Worm (Caenorhabditis elegans) whole organism, L1 larva: ENCODE measurements around the gene cky-1.

Source experiments
- C34B4.2 ChIP-seq: sonication (generic microtip); optimal IDR thresholded peaks from 2 replicates; lab custom pipeline; 2017; ENCODE audit warnings: mild to moderate bottlenecking, missing genetic modification characterization, missing compliant biosample characterization
- Y116A8C.19 ChIP-seq: sonication (generic microtip); optimal IDR thresholded peaks from 2 replicates; lab custom pipeline; 2016; ENCODE audit warnings: missing compliant biosample characterization, missing genetic modification characterization, borderline replicate concordance
- alr-1 ChIP-seq: fragments of 200-800 bp; sonication (Bioruptor generic); optimal IDR thresholded peaks from 2 replicates; lab custom pipeline; 2018; ENCODE audit warnings: borderline replicate concordance, mild to moderate bottlenecking, missing genetic modification characterization, missing compliant biosample characterization
- blmp-1 ChIP-seq: fragments of 150-350 bp; optimal IDR thresholded peaks from 2 replicates; lab custom pipeline; 2014; ENCODE audit warnings: missing biosample characterization, missing genetic modification characterization
- ceh-8 ChIP-seq: fragments of 200-800 bp; sonication (Bioruptor generic); optimal IDR thresholded peaks from 2 replicates; lab custom pipeline; 2018; ENCODE audit warnings: mild to moderate bottlenecking, missing genetic modification characterization, moderate library complexity, missing compliant biosample characterization
- ceh-82 ChIP-seq, 3 experiments: fragments of 150-350 bp in 1 of 3; sonication (generic microtip) in 2 of 3; optimal IDR thresholded peaks; 2 replicates each; lab custom pipeline; 2014 to 2017; ENCODE audit warnings: missing biosample characterization in 3 of 3, missing genetic modification characterization in 3 of 3
- ceh-88 ChIP-seq: fragments of 200-800 bp; sonication (Bioruptor generic); IDR thresholded peaks from 2 replicates; pipeline ENCODE4 v1.3.6; 2022; ENCODE audit warnings: missing genetic modification characterization, missing compliant biosample characterization
- ces-1 ChIP-seq: fragments of 150-350 bp; optimal IDR thresholded peaks from 2 replicates; lab custom pipeline; 2014; ENCODE audit warnings: missing biosample characterization, missing genetic modification reagents, missing genetic modification characterization
- dsc-1 ChIP-seq: sonication (generic microtip); optimal IDR thresholded peaks from 2 replicates; lab custom pipeline; 2016; ENCODE audit warnings: mild to moderate bottlenecking, missing genetic modification characterization, missing compliant biosample characterization
- efl-1 ChIP-seq, 4 experiments: fragments of 150-350 bp; optimal IDR thresholded peaks in 3 of 4; peaks in 1 of 4; 1 replicate in 1 of 4; 2 replicates in 3 of 4; lab custom pipeline; 2014; ENCODE audit warnings: missing biosample characterization in 2 of 4, missing genetic modification characterization in 2 of 4, missing genetic modification reagents in 2 of 4
- egl-27 ChIP-seq, 2 experiments: fragments of 150-350 bp in 1 of 2; sonication (generic microtip); optimal IDR thresholded peaks; 3 replicates each; lab custom pipeline; 2017 to 2018; ENCODE audit warnings: missing biosample characterization in 2 of 2, missing genetic modification characterization in 2 of 2, missing genetic modification reagents in 2 of 2
- elt-2 ChIP-seq: sonication (generic microtip); optimal IDR thresholded peaks from 2 replicates; lab custom pipeline; 2016; ENCODE audit warnings: missing genetic modification characterization, mild to moderate bottlenecking, inconsistent platforms, missing compliant biosample characterization, missing genetic modification reagents
- elt-3 ChIP-seq, 6 experiments: fragments of 150-350 bp in 1 of 6; sonication (generic microtip); optimal IDR thresholded peaks; 2 replicates each; lab custom pipeline; 2017 to 2018; ENCODE audit warnings: missing biosample characterization in 6 of 6, missing genetic modification characterization in 6 of 6, inconsistent platforms in 1 of 6
- ets-5 ChIP-seq: fragments of 200-800 bp; sonication (Bioruptor generic); IDR thresholded peaks from 2 replicates; pipeline ENCODE4 v1.3.6; 2022; ENCODE audit warnings: missing genetic modification characterization, missing compliant biosample characterization
- fkh-4 ChIP-seq: sonication (generic microtip); optimal IDR thresholded peaks from 2 replicates; lab custom pipeline; 2016; ENCODE audit warnings: missing compliant biosample characterization, missing genetic modification characterization, borderline replicate concordance
- fos-1 ChIP-seq: fragments of 150-350 bp; optimal IDR thresholded peaks from 2 replicates; lab custom pipeline; 2014; ENCODE audit warnings: missing biosample characterization, missing genetic modification characterization
- grh-1 ChIP-seq: fragments of 200-800 bp; sonication (Bioruptor generic); IDR thresholded peaks from 2 replicates; pipeline ENCODE4 v1.3.6; 2022; ENCODE audit warnings: missing genetic modification reagents, missing genetic modification characterization, missing compliant biosample characterization
- hlh-17 ChIP-seq: fragments of 200-800 bp; sonication (Bioruptor generic); optimal IDR thresholded peaks from 2 replicates; lab custom pipeline; 2018; ENCODE audit warnings: missing genetic modification characterization, mild to moderate bottlenecking, missing compliant biosample characterization, moderate library complexity, borderline replicate concordance
- jun-1 ChIP-seq: fragments of 150-350 bp; optimal IDR thresholded peaks from 2 replicates; lab custom pipeline; 2014; ENCODE audit warnings: missing biosample characterization, missing genetic modification reagents, missing genetic modification characterization
- lin-13 ChIP-seq: fragments of 150-350 bp; optimal IDR thresholded peaks from 2 replicates; lab custom pipeline; 2014; ENCODE audit warnings: missing biosample characterization, missing genetic modification reagents, missing genetic modification characterization
- lin-14 ChIP-seq: fragments of 200-800 bp; sonication (Bioruptor generic); optimal IDR thresholded peaks from 2 replicates; lab custom pipeline; 2018; ENCODE audit warnings: mild to moderate bottlenecking, missing genetic modification characterization, moderate library complexity, missing compliant biosample characterization
- lir-3 ChIP-seq: sonication (generic microtip); optimal IDR thresholded peaks from 2 replicates; lab custom pipeline; 2016; ENCODE audit warnings: mild to moderate bottlenecking, missing genetic modification characterization, moderate library complexity, missing compliant biosample characterization; ENCODE audit not compliant: poor library complexity
- mab-9 ChIP-seq: fragments of 200-800 bp; sonication (Bioruptor generic); IDR thresholded peaks from 2 replicates; pipeline ENCODE4 v1.3.6; 2022; ENCODE audit warnings: missing genetic modification reagents, missing genetic modification characterization, missing compliant biosample characterization
- nhr-20 ChIP-seq: sonication (generic microtip); optimal IDR thresholded peaks from 2 replicates; lab custom pipeline; 2016; ENCODE audit warnings: mild to moderate bottlenecking, missing genetic modification characterization, missing compliant biosample characterization
- nhr-28 ChIP-seq: fragments of 150-350 bp; optimal IDR thresholded peaks from 2 replicates; lab custom pipeline; 2014; ENCODE audit warnings: missing biosample characterization, missing genetic modification characterization
- nhr-47 ChIP-seq: sonication (generic microtip); optimal IDR thresholded peaks from 2 replicates; lab custom pipeline; 2016; ENCODE audit warnings: mild to moderate bottlenecking, missing genetic modification characterization, moderate library complexity, missing compliant biosample characterization
- nhr-77 ChIP-seq: fragments of 150-350 bp; optimal IDR thresholded peaks from 2 replicates; lab custom pipeline; 2014; ENCODE audit warnings: missing biosample characterization, missing genetic modification characterization
- nhr-85 ChIP-seq: sonication (generic microtip); peaks from one replicate; lab custom pipeline; 2016; ENCODE audit warnings: missing genetic modification characterization, inconsistent platforms, missing compliant biosample characterization
- nhr-90 ChIP-seq: sonication (generic microtip); optimal IDR thresholded peaks from 2 replicates; lab custom pipeline; 2016; ENCODE audit warnings: mild to moderate bottlenecking, missing genetic modification characterization, missing compliant biosample characterization; ENCODE audit not compliant: poor library complexity
- pag-3 ChIP-seq: sonication (generic microtip); optimal IDR thresholded peaks from 2 replicates; lab custom pipeline; 2017; ENCODE audit warnings: missing genetic modification characterization, mild to moderate bottlenecking, missing compliant biosample characterization, antibody characterized with exemption, borderline replicate concordance; ENCODE audit not compliant: insufficient read depth
- pax-3 ChIP-seq: fragments of 200-800 bp; sonication (Bioruptor generic); optimal IDR thresholded peaks from 2 replicates; lab custom pipeline; 2018; ENCODE audit warnings: mild to moderate bottlenecking, missing genetic modification characterization, moderate library complexity, missing compliant biosample characterization
- pqm-1 ChIP-seq: sonication (generic microtip); optimal IDR thresholded peaks from 3 replicates; lab custom pipeline; 2017; ENCODE audit warnings: missing biosample characterization, missing genetic modification characterization
- snpc-4 ChIP-seq: fragments of 150-350 bp; optimal IDR thresholded peaks from 2 replicates; lab custom pipeline; 2014; ENCODE audit warnings: missing biosample characterization, missing genetic modification characterization
- snu-23 ChIP-seq: sonication (generic microtip); optimal IDR thresholded peaks from 2 replicates; lab custom pipeline; 2016; ENCODE audit warnings: missing genetic modification characterization, missing compliant biosample characterization
- sup-37 ChIP-seq: fragments of 200-800 bp; sonication (Bioruptor generic); optimal IDR thresholded peaks from 2 replicates; lab custom pipeline; 2018; ENCODE audit warnings: mild to moderate bottlenecking, missing genetic modification characterization, missing compliant biosample characterization
- swsn-7 ChIP-seq: sonication (generic microtip); optimal IDR thresholded peaks from 2 replicates; lab custom pipeline; 2016; ENCODE audit warnings: missing genetic modification characterization, missing compliant biosample characterization
- tbx-2 ChIP-seq: sonication (generic microtip); optimal IDR thresholded peaks from 2 replicates; lab custom pipeline; 2016; ENCODE audit warnings: missing genetic modification characterization, missing compliant biosample characterization
- tlp-1 ChIP-seq: fragments of 150-350 bp; optimal IDR thresholded peaks from 2 replicates; lab custom pipeline; 2014; ENCODE audit warnings: missing biosample characterization, missing genetic modification characterization
- unc-62 ChIP-seq: fragments of 150-350 bp; optimal IDR thresholded peaks from 2 replicates; lab custom pipeline; 2014; ENCODE audit warnings: missing biosample characterization, missing genetic modification reagents, missing genetic modification characterization
- xbp-1 ChIP-seq: sonication (generic microtip); optimal IDR thresholded peaks from 2 replicates; lab custom pipeline; 2016; ENCODE audit warnings: missing genetic modification characterization, missing compliant biosample characterization
- zag-1 ChIP-seq: fragments of 150-350 bp; optimal IDR thresholded peaks from 2 replicates; lab custom pipeline; 2014; ENCODE audit warnings: missing biosample characterization, missing genetic modification characterization
- zip-4 ChIP-seq: fragments of 200-800 bp; sonication (Bioruptor generic); optimal IDR thresholded peaks from 2 replicates; lab custom pipeline; 2018; ENCODE audit warnings: mild to moderate bottlenecking, missing genetic modification characterization, moderate library complexity, missing compliant biosample characterization
- ztf-11 ChIP-seq, 2 experiments: sonication (generic microtip); optimal IDR thresholded peaks; 2 replicates each; lab custom pipeline; 2016 to 2017; ENCODE audit warnings: missing genetic modification characterization in 2 of 2, missing biosample characterization in 1 of 2, missing compliant biosample characterization in 1 of 2

cky-1 gene

DNA sequence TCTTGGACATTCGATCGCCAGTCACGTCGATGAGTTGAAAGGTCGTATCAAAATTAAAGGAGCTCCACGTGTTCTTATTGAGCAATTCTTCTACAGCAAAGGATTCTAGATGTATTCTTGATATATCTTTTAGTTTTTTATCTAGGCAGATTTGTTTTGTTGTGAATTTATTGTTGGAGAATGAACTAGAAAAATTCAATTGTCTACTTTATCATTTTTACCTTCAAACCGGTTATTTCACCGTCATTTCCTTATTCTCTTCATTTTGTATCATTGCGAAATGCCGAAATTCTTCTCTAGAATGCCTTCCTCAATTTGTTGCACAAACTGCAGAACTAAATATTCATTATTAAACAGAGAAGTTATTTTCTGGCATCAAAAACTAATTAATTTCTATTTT lies 7.3 kb upstream of the cky-1 start, which contains the start of gene R11D1.10:
TSS of gene R11D1.10 (plus strand) at position 301 of the 400 bp plus-strand sequence.
- TF ChIP-seq efl-1 (optimal IDR thresholded peaks at IDR 0.05; lab: Kevin White, UChicago) (no peak), efl-1 (GFP tag; optimal IDR thresholded peaks at IDR 0.05 in 1 of 2; lab: Kevin White, UChicago) (peak in 1 of 2 experiments; percentile 70), unc-62 (no peak), jun-1 (tag; lab: Kevin White, UChicago) (no peak)
- TF ChIP-seq, all 84 proteins: peak for 1

- TF ChIP-seq nhr-85 (tag; lab: Kevin White, UChicago) (peak; percentile 69), pag-3 (tag; lab: Kevin White, UChicago) (no peak), elt-2 (peak; percentile 80), elt-3 (tag; optimal IDR thresholded peaks at IDR 0.05; lab: Kevin White, UChicago) (peak in 2 of 6 experiments; percentile 11 to 29), alr-1 (tag; lab: Kevin White, UChicago) (no peak), efl-1 (optimal IDR thresholded peaks at IDR 0.05; lab: Kevin White, UChicago) (no peak), efl-1 (GFP tag; optimal IDR thresholded peaks at IDR 0.05 in 1 of 2; lab: Kevin White, UChicago) (peak in 1 of 2 experiments; percentile 2), jun-1 (tag; lab: Kevin White, UChicago) (peak; percentile 45), Y116A8C.19 (tag; lab: Kevin White, UChicago) (no peak), nhr-20 (tag; lab: Kevin White, UChicago) (no peak), snu-23 (GFP tag; lab: Kevin White, UChicago) (no peak)
These were observed 3.8 kb upstream of the cky-1 start for ce11 chrV:12732734-12733133.

DNA sequence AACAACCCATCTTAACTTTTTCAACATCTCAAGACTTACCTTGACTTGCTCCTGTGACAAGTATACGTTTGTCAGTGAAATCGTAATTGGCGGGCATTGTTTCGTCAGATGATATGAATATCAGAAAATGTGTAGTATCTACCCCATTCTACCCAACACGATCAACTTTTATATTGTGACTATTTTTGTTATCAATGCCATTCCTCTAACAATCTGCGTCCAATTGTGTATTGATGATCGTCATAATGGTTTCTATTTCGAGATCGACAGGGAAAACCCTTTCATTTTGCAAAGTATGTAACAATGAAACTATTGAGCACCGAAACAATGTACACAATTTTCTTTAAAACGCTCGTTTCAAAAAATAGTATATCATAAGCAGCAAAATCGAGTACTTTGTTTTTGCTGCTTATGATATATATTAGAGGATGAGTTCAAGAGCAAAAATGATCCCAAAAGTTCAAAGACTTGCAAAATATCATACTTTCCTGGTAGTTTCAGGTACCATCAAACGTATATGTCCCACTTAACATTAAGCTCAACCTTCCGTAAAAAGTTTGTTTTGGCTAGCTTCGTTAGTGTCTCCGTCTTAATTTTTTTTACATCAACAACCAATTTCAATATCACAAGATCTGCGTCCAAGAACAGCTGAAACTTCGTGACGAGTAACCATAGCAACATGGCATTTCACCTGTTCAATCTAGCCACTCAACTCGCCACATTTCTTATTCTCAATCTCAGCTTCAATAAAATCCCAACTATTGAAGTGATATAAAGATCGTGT lies 2.8 kb upstream of the cky-1 start, which contains the start of the genes dhs-21 and xbx-9:
TSS of gene dhs-21 (minus strand) at position 181 of the 784 bp plus-strand sequence.
TSS of gene xbx-9 (plus strand) at position 734 of the 784 bp plus-strand sequence.
- TF ChIP-seq hlh-17 (no peak), blmp-1 (peak; percentile 48), C34B4.2 (tag; lab: Kevin White, UChicago) (no peak), ets-5 (GFP tag; lab: Robert Waterston, UW) (no peak), elt-3 (tag; optimal IDR thresholded peaks at IDR 0.05; lab: Kevin White, UChicago) (peak in 4 of 6 experiments; percentile 32 to 88 (median 74)), ceh-88 (GFP tag; lab: Robert Waterston, UW) (no peak), ceh-82 (tag; optimal IDR thresholded peaks at IDR 0.05; lab: Kevin White, UChicago) (no peak), pax-3 (tag; lab: Kevin White, UChicago) (no peak), lin-13 (no peak), nhr-77 (tag; lab: Kevin White, UChicago) (no peak), ceh-8 (GFP tag; lab: Kevin White, UChicago) (no peak), elt-2 (peak; percentile 60), swsn-7 (tag; lab: Kevin White, UChicago) (no peak), efl-1 (optimal IDR thresholded peaks at IDR 0.05; lab: Kevin White, UChicago) (no peak), efl-1 (GFP tag; optimal IDR thresholded peaks at IDR 0.05 in 1 of 2; lab: Kevin White, UChicago) (no peak), nhr-47 (tag; lab: Kevin White, UChicago) (no peak), ztf-11 (tag; optimal IDR thresholded peaks at IDR 0.05; lab: Kevin White, UChicago) (no peak), snpc-4 (tag; lab: Kevin White, UChicago) (no peak), zag-1 (tag; lab: Kevin White, UChicago) (no peak), pag-3 (tag; lab: Kevin White, UChicago) (no peak), nhr-90 (peak; percentile 7), mab-9 (GFP tag; lab: Robert Waterston, UW) (no peak), dsc-1 (tag; lab: Kevin White, UChicago) (no peak), lin-14 (peak; percentile 31), nhr-20 (tag; lab: Kevin White, UChicago) (peak; percentile 43), fos-1 (tag; lab: Kevin White, UChicago) (no peak), sup-37 (GFP tag; lab: Kevin White, UChicago) (no peak), egl-27 (tag; optimal IDR thresholded peaks at IDR 0.05; lab: Kevin White, UChicago) (no peak), tlp-1 (tag; lab: Kevin White, UChicago) (no peak), fkh-4 (tag; lab: Kevin White, UChicago) (no peak), xbp-1 (tag; lab: Kevin White, UChicago) (no peak), pqm-1 (tag; lab: Kevin White, UChicago) (no peak), zip-4 (no peak), nhr-28 (tag; lab: Kevin White, UChicago) (no peak), lir-3 (tag; lab: Kevin White, UChicago) (no peak), ces-1 (GFP tag; lab: Kevin White, UChicago) (no peak), tbx-2 (no peak), grh-1 (GFP tag; lab: Robert Waterston, UW) (no peak)
